Fruit fly (Drosophila melanogaster): Measurements from ENCODE around the gene Nplp3.
A peak's percentile ranks its signal among the peaks of the same experiment; 100 is the strongest.

- TF ChIP-seq fd96Ca (GFP tag; IDR thresholded peaks at IDR 0.05), result peak; percentile 59; the same call in 1 of the 3 replicates
- TF ChIP-seq CG8159 (tag; optimal IDR thresholded peaks at IDR 0.05), result no peak
- no peak for TF ChIP-seq gl (tag; optimal IDR thresholded peaks at IDR 0.05)
Observed at dm6 chr3L:16327776-16328175, 10.0 kb downstream of the Nplp3 start, which contains the start of gene CG13038.

All from whole organism, pupa.